Worm (Caenorhabditis elegans) whole organism, L4 larva: ENCODE data around the gene C08F8.3.

Experiments used
- F49E8.2 ChIP-seq: sonication (generic microtip); optimal IDR thresholded peaks from 2 replicates; lab custom pipeline; 2016; ENCODE audit warnings: missing compliant biosample characterization, mild to moderate bottlenecking, missing genetic modification characterization, borderline replicate concordance
- T20F7.1 ChIP-seq: fragments of 200-800 bp; sonication (Bioruptor generic); optimal IDR thresholded peaks from 2 replicates; lab custom pipeline; 2018; ENCODE audit warnings: mild to moderate bottlenecking, missing genetic modification characterization, missing compliant biosample characterization
- T26A8.4 ChIP-seq: fragments of 200-800 bp; sonication (Bioruptor generic); IDR thresholded peaks from 2 replicates; pipeline ENCODE4 v1.3.6; 2022; ENCODE audit warnings: missing genetic modification characterization, missing compliant biosample characterization
- Y48G9A.11 ChIP-seq: fragments of 200-800 bp; sonication (Bioruptor generic); IDR thresholded peaks from 2 replicates; pipeline ENCODE4 v1.3.6; 2022; ENCODE audit warnings: missing genetic modification reagents, missing genetic modification characterization, missing compliant biosample characterization
- ZK337.2 ChIP-seq: fragments of 200-800 bp; sonication (Bioruptor generic); IDR thresholded peaks from 2 replicates; pipeline ENCODE4 v1.3.6; 2022; ENCODE audit warnings: missing genetic modification reagents, missing genetic modification characterization, missing compliant biosample characterization
- aha-1 ChIP-seq: fragments of 150-350 bp; peaks from one replicate; lab custom pipeline; 2014; ENCODE audit warnings: missing biosample characterization, missing genetic modification characterization
- aly-2 ChIP-seq: sonication (generic microtip); optimal IDR thresholded peaks from 2 replicates; lab custom pipeline; 2018; ENCODE audit warnings: missing biosample characterization, missing genetic modification characterization
- ama-1 ChIP-seq: fragments of 150-350 bp; optimal IDR thresholded peaks from 2 replicates; lab custom pipeline; 2014; ENCODE audit warnings: inconsistent platforms, mixed read lengths
- ceh-28 ChIP-seq: fragments of 150-350 bp; optimal IDR thresholded peaks from 2 replicates; lab custom pipeline; 2014; ENCODE audit warnings: missing biosample characterization, missing genetic modification reagents, missing genetic modification characterization
- ceh-32 ChIP-seq: sonication (generic microtip); optimal IDR thresholded peaks from 2 replicates; lab custom pipeline; 2016; ENCODE audit warnings: mild to moderate bottlenecking, missing genetic modification characterization, missing compliant biosample characterization; ENCODE audit not compliant: poor library complexity
- ces-1 ChIP-seq: fragments of 150-350 bp; sonication (generic microtip); optimal IDR thresholded peaks from 4 replicates; lab custom pipeline; 2014; ENCODE audit warnings: missing biosample characterization, missing genetic modification reagents, missing genetic modification characterization
- daf-12 ChIP-seq: fragments of 150-350 bp; optimal IDR thresholded peaks from 2 replicates; lab custom pipeline; 2014; ENCODE audit warnings: missing biosample characterization, missing genetic modification reagents, missing genetic modification characterization
- daf-16 ChIP-seq, 3 experiments: sonication (generic microtip); optimal IDR thresholded peaks; 2 replicates each; lab custom pipeline; 2016 to 2017; ENCODE audit warnings: missing genetic modification characterization in 3 of 3, missing genetic modification reagents in 3 of 3, mild to moderate bottlenecking in 2 of 3, missing compliant biosample characterization in 2 of 3, missing biosample characterization in 1 of 3, moderate library complexity in 1 of 3
- dpl-1 ChIP-seq: fragments of 150-350 bp; optimal IDR thresholded peaks from 2 replicates; lab custom pipeline; 2014; ENCODE audit warnings: missing biosample characterization, missing genetic modification reagents, missing genetic modification characterization
- duxl-1 ChIP-seq: sonication (generic microtip); optimal IDR thresholded peaks from 2 replicates; lab custom pipeline; 2016; ENCODE audit warnings: mild to moderate bottlenecking, missing genetic modification characterization, moderate library complexity, missing compliant biosample characterization; ENCODE audit not compliant: poor library complexity
- dve-1 ChIP-seq: sonication (generic microtip); optimal IDR thresholded peaks from 2 replicates; lab custom pipeline; 2017; ENCODE audit warnings: antibody characterized with exemption, mild to moderate bottlenecking, missing genetic modification characterization, missing compliant biosample characterization; ENCODE audit not compliant: insufficient read depth
- egl-43 ChIP-seq: fragments of 200-800 bp; sonication (Bioruptor generic); IDR thresholded peaks from 2 replicates; pipeline ENCODE4 v1.3.6; 2022; ENCODE audit warnings: missing genetic modification reagents, missing genetic modification characterization, missing compliant biosample characterization
- hlh-11 ChIP-seq: fragments of 200-800 bp; sonication (Bioruptor generic); optimal IDR thresholded peaks from 2 replicates; lab custom pipeline; 2018; ENCODE audit warnings: mild to moderate bottlenecking, missing genetic modification characterization, missing compliant biosample characterization
- hmg-1.1 ChIP-seq: fragments of 200-800 bp; sonication (Bioruptor generic); IDR thresholded peaks from 2 replicates; pipeline ENCODE4 v1.3.6; 2022; ENCODE audit warnings: missing genetic modification reagents, missing genetic modification characterization, missing compliant biosample characterization
- lim-7 ChIP-seq: fragments of 200-800 bp; sonication (Bioruptor generic); IDR thresholded peaks from 2 replicates; pipeline ENCODE4 v1.3.6; 2022; ENCODE audit warnings: missing genetic modification characterization, missing compliant biosample characterization
- lin-1 ChIP-seq: fragments of 200-800 bp; sonication (Bioruptor generic); IDR thresholded peaks from 2 replicates; pipeline ENCODE4 v1.3.6; 2022; ENCODE audit warnings: missing genetic modification reagents, missing genetic modification characterization, missing compliant biosample characterization
- lin-29 ChIP-seq: fragments of 200-800 bp; sonication (Bioruptor generic); IDR thresholded peaks from 2 replicates; pipeline ENCODE4 v1.3.6; 2022; ENCODE audit warnings: missing genetic modification reagents, missing genetic modification characterization, missing compliant biosample characterization
- lin-38 ChIP-seq: fragments of 200-800 bp; sonication (Bioruptor generic); IDR thresholded peaks from 2 replicates; pipeline ENCODE4 v1.3.6; 2022; ENCODE audit warnings: missing genetic modification reagents, missing genetic modification characterization, missing compliant biosample characterization
- lsy-2 ChIP-seq, 2 experiments: fragments of 150-350 bp in 1 of 2; sonication (generic microtip) in 1 of 2; optimal IDR thresholded peaks; 2 replicates each; lab custom pipeline; 2014 to 2017; ENCODE audit warnings: missing biosample characterization in 2 of 2, missing genetic modification characterization in 2 of 2
- mdt-29 ChIP-seq: fragments of 200-800 bp; sonication (Bioruptor generic); IDR thresholded peaks from 2 replicates; pipeline ENCODE4 v1.3.6; 2022; ENCODE audit warnings: missing genetic modification reagents, missing genetic modification characterization, missing compliant biosample characterization
- mep-1 ChIP-seq: fragments of 150-350 bp; sonication (generic microtip); optimal IDR thresholded peaks from 3 replicates; lab custom pipeline; 2014; ENCODE audit warnings: missing biosample characterization, missing genetic modification characterization
- mes-2 ChIP-seq: sonication (generic microtip); optimal IDR thresholded peaks from 2 replicates; lab custom pipeline; 2016; ENCODE audit warnings: missing genotype, mild to moderate bottlenecking, missing genetic modification characterization, missing compliant biosample characterization; ENCODE audit not compliant: poor library complexity, severe bottlenecking
- mxl-3 ChIP-seq: fragments of 200-800 bp; sonication (Bioruptor generic); optimal IDR thresholded peaks from 2 replicates; lab custom pipeline; 2018; ENCODE audit warnings: mild to moderate bottlenecking, missing genetic modification characterization, missing compliant biosample characterization
- nhr-10 ChIP-seq: fragments of 150-350 bp; optimal IDR thresholded peaks from 2 replicates; lab custom pipeline; 2014; ENCODE audit warnings: missing biosample characterization, missing genetic modification characterization
- nhr-11 ChIP-seq: fragments of 150-350 bp; optimal IDR thresholded peaks from 2 replicates; lab custom pipeline; 2014; ENCODE audit warnings: missing biosample characterization, missing genetic modification characterization
- nhr-77 ChIP-seq: fragments of 150-350 bp; optimal IDR thresholded peaks from 2 replicates; lab custom pipeline; 2014; ENCODE audit warnings: missing biosample characterization, missing genetic modification characterization
- pqm-1 ChIP-seq: sonication (generic microtip); optimal IDR thresholded peaks from 2 replicates; lab custom pipeline; 2017; ENCODE audit warnings: missing biosample characterization, missing genetic modification characterization
- rbr-2 ChIP-seq: sonication (generic microtip); optimal IDR thresholded peaks from 2 replicates; lab custom pipeline; 2016; ENCODE audit warnings: missing genotype, missing genetic modification characterization, missing compliant biosample characterization
- spr-3 ChIP-seq: fragments of 200-800 bp; sonication (Bioruptor generic); optimal IDR thresholded peaks from 2 replicates; lab custom pipeline; 2018; ENCODE audit warnings: mild to moderate bottlenecking, missing genetic modification characterization, missing compliant biosample characterization
- tag-97 ChIP-seq: fragments of 200-800 bp; sonication (Bioruptor generic); IDR thresholded peaks from 2 replicates; pipeline ENCODE4 v1.3.6; 2022; ENCODE audit warnings: missing genetic modification characterization, missing compliant biosample characterization
- tra-1 ChIP-seq: fragments of 200-800 bp; sonication (Bioruptor generic); IDR thresholded peaks from 2 replicates; pipeline ENCODE4 v1.3.6; 2022; ENCODE audit warnings: missing genetic modification reagents, missing genetic modification characterization, missing compliant biosample characterization
- unc-39 ChIP-seq: sonication (generic microtip); optimal IDR thresholded peaks from 2 replicates; lab custom pipeline; 2017; ENCODE audit warnings: missing biosample characterization, missing genetic modification characterization
- zfp-3 ChIP-seq: fragments of 200-800 bp; sonication (Bioruptor generic); conservative IDR thresholded peaks from 2 replicates; pipeline ENCODE4 v1.3.6; 2022; ENCODE audit warnings: missing genetic modification reagents, missing genetic modification characterization, missing compliant biosample characterization
- zip-2 ChIP-seq: fragments of 150-350 bp; optimal IDR thresholded peaks from 2 replicates; lab custom pipeline; 2014; ENCODE audit warnings: missing biosample characterization, missing genetic modification characterization

The C08F8.3 gene

DNA sequence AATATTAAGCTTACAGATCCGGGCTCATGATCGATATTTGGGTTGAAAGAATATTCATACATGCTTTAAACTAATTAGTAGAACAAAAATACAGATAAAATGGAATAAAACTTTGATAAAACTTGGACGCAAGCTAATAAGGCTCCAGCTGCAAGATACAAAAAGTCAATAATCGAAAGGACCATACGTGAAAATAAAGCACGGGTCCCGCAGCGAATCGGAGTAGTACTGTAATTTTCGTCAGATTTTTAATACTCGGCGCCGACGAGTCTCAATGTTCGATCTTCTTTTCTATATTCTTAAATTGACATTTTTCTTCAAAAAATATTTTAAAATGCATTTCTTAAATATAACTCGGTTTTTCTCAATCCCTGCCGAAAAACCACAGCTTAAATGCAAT is 30.2 kb upstream of the C08F8.3 start, which contains the start of gene spo-11:
Gene spo-11 (minus strand): TSS at position 189 of the 400 bp plus-strand sequence.
- TF ChIP-seq zfp-3 (GFP tag; lab: Robert Waterston, UW) = no peak
- no peak for TF ChIP-seq aly-2 (tag; lab: Kevin White, UChicago)
- TF ChIP-seq ces-1 (GFP tag; lab: Kevin White, UChicago) = no peak
- TF ChIP-seq lin-29 (GFP tag; lab: Robert Waterston, UW) = no peak
- TF ChIP-seq F49E8.2 (tag; lab: Kevin White, UChicago) = peak; percentile 3

ce11 chrIV:11125200-11125599 is 29.6 kb upstream of the C08F8.3 start:
- TF ChIP-seq unc-39 (tag; lab: Kevin White, UChicago) (no peak), mep-1 (tag; lab: Kevin White, UChicago) (peak; percentile 46), T26A8.4 (GFP tag; lab: Robert Waterston, UW) (no peak), mdt-29 (GFP tag; lab: Robert Waterston, UW) (no peak), Y48G9A.11 (GFP tag; lab: Robert Waterston, UW) (no peak), hmg-1.1 (GFP tag; lab: Robert Waterston, UW) (peak; percentile 67), T20F7.1 (GFP tag; lab: Kevin White, UChicago) (no peak), lin-1 (no peak), nhr-77 (no peak), lsy-2 (tag; optimal IDR thresholded peaks at IDR 0.05; lab: Kevin White, UChicago) (peak in 1 of 2 experiments; percentile 70), mxl-3 (peak; percentile 32), tra-1 (GFP tag; lab: Robert Waterston, UW) (no peak), rbr-2 (peak; percentile 12), aly-2 (tag; lab: Kevin White, UChicago) (no peak), ZK337.2 (GFP tag; lab: Robert Waterston, UW) (no peak), lin-38 (GFP tag; lab: Robert Waterston, UW) (no peak), daf-16 (GFP tag; optimal IDR thresholded peaks at IDR 0.05; lab: Kevin White, UChicago) (no peak), daf-16 (tag; optimal IDR thresholded peaks at IDR 0.05; lab: Kevin White, UChicago) (peak; percentile 16), pqm-1 (tag; lab: Kevin White, UChicago) (no peak), daf-12 (no peak), nhr-10 (tag; lab: Kevin White, UChicago) (no peak), lim-7 (GFP tag; lab: Robert Waterston, UW) (no peak), egl-43 (GFP tag; lab: Robert Waterston, UW) (no peak), ama-1 (lab: Kevin White, UChicago) (no peak), dpl-1 (GFP tag; lab: Kevin White, UChicago) (no peak), hlh-11 (tag; lab: Kevin White, UChicago) (peak; percentile 39), tag-97 (GFP tag; lab: Robert Waterston, UW) (no peak), spr-3 (no peak), duxl-1 (no peak), ceh-28 (tag; lab: Kevin White, UChicago) (no peak), mes-2 (tag; lab: Kevin White, UChicago) (peak; percentile 66), zfp-3 (GFP tag; lab: Robert Waterston, UW) (no peak), aha-1 (tag; lab: Kevin White, UChicago) (peak; percentile 74), zip-2 (tag; lab: Kevin White, UChicago) (no peak), dve-1 (tag; lab: Kevin White, UChicago) (no peak), nhr-11 (no peak), ceh-32 (tag; lab: Kevin White, UChicago) (no peak)
